Fruit fly (Drosophila melanogaster) whole organism, adult: ENCODE measurements around the gene CG8289.

Experiments used
- CG11617 ChIP-seq: fragments of 200-800 bp; sonication (Bioruptor generic); optimal IDR thresholded peaks from 2 replicates; lab custom pipeline; 2017; ENCODE audit warnings: mild to moderate bottlenecking, missing biosample characterization, missing genetic modification reagents, missing genetic modification characterization
- CG14711 ChIP-seq: fragments of 200-800 bp; sonication (Bioruptor generic); optimal IDR thresholded peaks from 2 replicates; lab custom pipeline; 2018; ENCODE audit warnings: missing biosample characterization, mild to moderate bottlenecking, missing genetic modification characterization, moderate library complexity
- CG1620 ChIP-seq: fragments of 200-800 bp; sonication (Bioruptor generic); optimal IDR thresholded peaks from 2 replicates; lab custom pipeline; 2016; ENCODE audit warnings: missing biosample characterization, missing genetic modification characterization
- CG5204 ChIP-seq: fragments of 200-800 bp; sonication (Bioruptor generic); optimal IDR thresholded peaks from 2 replicates; lab custom pipeline; 2016; ENCODE audit warnings: missing biosample characterization, missing genetic modification characterization
- CG7101 ChIP-seq: fragments of 200-800 bp; sonication (Bioruptor generic); optimal IDR thresholded peaks from 2 replicates; lab custom pipeline; 2018; ENCODE audit warnings: missing biosample characterization, mild to moderate bottlenecking, missing genetic modification characterization, moderate library complexity
- cic ChIP-seq: fragments of 200-800 bp; sonication (Bioruptor generic); optimal IDR thresholded peaks from 2 replicates; lab custom pipeline; 2017; ENCODE audit warnings: missing biosample characterization, mild to moderate bottlenecking, missing genetic modification characterization, moderate library complexity
- kay ChIP-seq: fragments of 200-800 bp; sonication (Bioruptor generic); peaks from one replicate; lab custom pipeline; 2016; ENCODE audit warnings: missing biosample characterization, missing genetic modification characterization, borderline replicate concordance
- ovo ChIP-seq: fragments of 200-800 bp; sonication (Bioruptor generic); optimal IDR thresholded peaks from 2 replicates; lab custom pipeline; 2016; ENCODE audit warnings: missing biosample characterization, missing genetic modification characterization
- pad ChIP-seq: fragments of 200-800 bp; sonication (Bioruptor generic); optimal IDR thresholded peaks from 3 replicates; lab custom pipeline; 2017; ENCODE audit warnings: missing biosample characterization, missing genetic modification characterization, mild to moderate bottlenecking, moderate library complexity, missing genetic modification reagents
- tj ChIP-seq: fragments of 200-800 bp; sonication (Bioruptor generic); optimal IDR thresholded peaks from 3 replicates; lab custom pipeline; 2017; ENCODE audit warnings: missing biosample characterization, mild to moderate bottlenecking, missing genetic modification characterization, moderate library complexity
- toe ChIP-seq: fragments of 200-800 bp; sonication (Bioruptor generic); optimal IDR thresholded peaks from 2 replicates; lab custom pipeline; 2016; ENCODE audit warnings: missing biosample characterization, missing genetic modification characterization

DNA sequence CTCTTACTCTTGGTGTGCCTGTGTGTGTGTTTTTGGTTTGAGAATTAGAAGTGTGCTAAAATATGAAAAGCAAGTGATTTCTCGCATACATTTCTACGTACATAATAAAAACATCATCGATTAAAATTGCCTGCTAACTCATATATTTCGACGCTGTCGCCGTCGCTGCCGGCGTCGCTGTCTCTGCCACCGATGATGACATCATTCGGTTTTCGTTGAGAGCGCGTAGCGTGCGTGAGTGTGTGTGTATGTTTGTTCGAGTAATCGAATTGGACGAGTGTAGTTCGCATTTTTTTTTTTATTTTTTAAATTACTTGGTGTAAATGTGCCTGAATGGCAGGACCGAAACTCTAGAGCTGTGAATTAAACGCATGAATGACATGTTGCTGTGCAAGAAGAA, 21.9 kb upstream of the CG8289 start:
- TF ChIP-seq CG14711 (tag; lab: Kevin White, UChicago) = no peak
- no peak for TF ChIP-seq kay (GFP tag; lab: Kevin White, UChicago)
- no peak for TF ChIP-seq cic (GFP tag; lab: Kevin White, UChicago)
- TF ChIP-seq ovo (GFP tag; lab: Kevin White, UChicago) = no peak
- TF ChIP-seq toe (GFP tag; lab: Kevin White, UChicago) = no peak
- TF ChIP-seq CG11617 = no peak
- TF ChIP-seq tj (GFP tag; lab: Kevin White, UChicago) = peak; percentile 3
- no peak for TF ChIP-seq CG5204
- no peak for TF ChIP-seq CG1620 (GFP tag; lab: Kevin White, UChicago)
- no peak for TF ChIP-seq CG7101 (tag; lab: Kevin White, UChicago)
- no peak for TF ChIP-seq pad (GFP tag; lab: Kevin White, UChicago)
